Worm (Caenorhabditis elegans) whole organism, early embryonic: Measurements from ENCODE around the gene vhl-1.

Experiments used
- B0310.2 ChIP-seq: sonication (generic microtip); optimal IDR thresholded peaks from 2 replicates; lab custom pipeline; 2016; ENCODE audit warnings: mild to moderate bottlenecking, missing genetic modification characterization, missing compliant biosample characterization
- F13C5.2 ChIP-seq: sonication (generic microtip); optimal IDR thresholded peaks from 2 replicates; lab custom pipeline; 2017; ENCODE audit warnings: mild to moderate bottlenecking, missing genetic modification characterization, inconsistent platforms, missing compliant biosample characterization
- aly-1 ChIP-seq: sonication (generic microtip); optimal IDR thresholded peaks from 2 replicates; lab custom pipeline; 2016; ENCODE audit warnings: missing genetic modification characterization, missing compliant biosample characterization
- ama-1 ChIP-seq: fragments of 150-350 bp; optimal IDR thresholded peaks from 2 replicates; lab custom pipeline; 2014
- ceh-13 ChIP-seq: fragments of 200-800 bp; sonication (Bioruptor generic); optimal IDR thresholded peaks from 2 replicates; lab custom pipeline; 2018; ENCODE audit warnings: mild to moderate bottlenecking, missing genetic modification characterization, missing compliant biosample characterization
- ceh-36 ChIP-seq: sonication (generic microtip); optimal IDR thresholded peaks from 2 replicates; lab custom pipeline; 2016; ENCODE audit warnings: missing genetic modification characterization, inconsistent platforms, missing compliant biosample characterization
- ets-7 ChIP-seq: sonication (generic microtip); optimal IDR thresholded peaks from 2 replicates; lab custom pipeline; 2016; ENCODE audit warnings: missing genotype, missing genetic modification characterization, missing compliant biosample characterization
- flt-1 ChIP-seq: fragments of 200-800 bp; sonication (Bioruptor generic); IDR thresholded peaks from 2 replicates; pipeline ENCODE4 v1.3.6; 2022; ENCODE audit warnings: missing genetic modification characterization, missing compliant biosample characterization
- hmbx-1 ChIP-seq: sonication (generic microtip); optimal IDR thresholded peaks from 2 replicates; lab custom pipeline; 2016; ENCODE audit warnings: mild to moderate bottlenecking, missing genetic modification characterization, missing compliant biosample characterization
- hmg-4 ChIP-seq: fragments of 200-800 bp; sonication (Bioruptor generic); optimal IDR thresholded peaks from 2 replicates; lab custom pipeline; 2018; ENCODE audit warnings: mild to moderate bottlenecking, missing genetic modification characterization, missing compliant biosample characterization
- hnd-1 ChIP-seq: sonication (generic microtip); optimal IDR thresholded peaks from 2 replicates; lab custom pipeline; 2016; ENCODE audit warnings: missing genetic modification characterization, missing compliant biosample characterization
- pes-1 ChIP-seq: fragments of 200-800 bp; sonication (Bioruptor generic); IDR thresholded peaks from 2 replicates; pipeline ENCODE4 v1.3.6; 2022; ENCODE audit warnings: missing genetic modification reagents, missing genetic modification characterization, missing compliant biosample characterization
- scrt-1 ChIP-seq: fragments of 200-800 bp; sonication (Bioruptor generic); IDR thresholded peaks from 2 replicates; pipeline ENCODE4 v1.3.6; 2022; ENCODE audit warnings: missing genetic modification characterization, missing compliant biosample characterization
- sea-1 ChIP-seq: fragments of 200-800 bp; sonication (Bioruptor generic); conservative IDR thresholded peaks from 2 replicates; pipeline ENCODE4 v1.3.6; 2022; ENCODE audit warnings: missing genetic modification characterization, missing compliant biosample characterization
- tbx-11 ChIP-seq: fragments of 200-800 bp; sonication (Bioruptor generic); IDR thresholded peaks from 2 replicates; pipeline ENCODE4 v1.3.6; 2022; ENCODE audit warnings: missing genetic modification characterization, missing compliant biosample characterization
- tbx-37 ChIP-seq: fragments of 200-800 bp; sonication (Bioruptor generic); conservative IDR thresholded peaks from 2 replicates; pipeline ENCODE4 v1.3.6; 2022; ENCODE audit warnings: missing genetic modification reagents, missing genetic modification characterization, missing compliant biosample characterization
- tra-4 ChIP-seq: sonication (generic microtip); optimal IDR thresholded peaks from 2 replicates; lab custom pipeline; 2017; ENCODE audit warnings: missing genetic modification characterization, missing compliant biosample characterization

vhl-1 gene

ce11 chrX:11281148-11281547, 26.0 kb upstream of the vhl-1 start, which contains the start of gene F38B2.6:
Gene F38B2.6 (minus strand): TSS chrX:11281248.
- no peak for TF ChIP-seq pes-1 (GFP tag; lab: Robert Waterston, UW)
- no peak for TF ChIP-seq F13C5.2 (tag; lab: Kevin White, UChicago)
- no peak for TF ChIP-seq scrt-1 (GFP tag; lab: Robert Waterston, UW)
- TF ChIP-seq hmbx-1 (tag; lab: Kevin White, UChicago), result no peak
- no peak for TF ChIP-seq hnd-1 (tag; lab: Kevin White, UChicago)
- no peak for TF ChIP-seq ceh-13 (GFP tag; lab: Kevin White, UChicago)
- TF ChIP-seq ets-7 (tag; lab: Kevin White, UChicago), result no peak
- TF ChIP-seq tbx-37 (GFP tag; lab: Robert Waterston, UW), result no peak
- no peak for TF ChIP-seq tra-4 (tag; lab: Kevin White, UChicago)
- no peak for TF ChIP-seq flt-1 (GFP tag; lab: Robert Waterston, UW)
- TF ChIP-seq ama-1 (lab: Kevin White, UChicago), result no peak
- no peak for TF ChIP-seq B0310.2
- TF ChIP-seq ceh-36, result no peak
- no peak for TF ChIP-seq tbx-11 (GFP tag; lab: Robert Waterston, UW)
- no peak for TF ChIP-seq sea-1 (GFP tag; lab: Robert Waterston, UW)
- no peak for TF ChIP-seq aly-1 (tag; lab: Kevin White, UChicago)

- TF ChIP-seq pes-1 (GFP tag; lab: Robert Waterston, UW) (no peak), tbx-37 (GFP tag; lab: Robert Waterston, UW) (no peak), ceh-13 (GFP tag; lab: Kevin White, UChicago) (no peak), flt-1 (GFP tag; lab: Robert Waterston, UW) (no peak)
Observed at ce11 chrX:11286246-11286645, 20.9 kb upstream of the vhl-1 start, which contains the start of gene F38B2.3. Gene F38B2.3 (minus strand): TSS chrX:11286346.

ce11 chrX:11287617-11288016, 19.5 kb upstream of the vhl-1 start, which contains the start of gene F38B2.4:
Gene F38B2.4 (minus strand): TSS chrX:11287717.
- no peak for TF ChIP-seq tra-4 (tag; lab: Kevin White, UChicago)
- no peak for TF ChIP-seq hmbx-1 (tag; lab: Kevin White, UChicago)
- no peak for TF ChIP-seq F13C5.2 (tag; lab: Kevin White, UChicago)
- TF ChIP-seq ama-1 (lab: Kevin White, UChicago), result no peak
- no peak for TF ChIP-seq aly-1 (tag; lab: Kevin White, UChicago)
- no peak for TF ChIP-seq hmg-4
- no peak for TF ChIP-seq flt-1 (GFP tag; lab: Robert Waterston, UW)
- no peak for TF ChIP-seq hnd-1 (tag; lab: Kevin White, UChicago)
- TF ChIP-seq sea-1 (GFP tag; lab: Robert Waterston, UW), result no peak
- no peak for TF ChIP-seq pes-1 (GFP tag; lab: Robert Waterston, UW)
- TF ChIP-seq tbx-37 (GFP tag; lab: Robert Waterston, UW), result no peak
- no peak for TF ChIP-seq B0310.2

ce11 chrX:11289925-11290324, 17.2 kb upstream of the vhl-1 start:
- TF ChIP-seq pes-1 (GFP tag; lab: Robert Waterston, UW), result no peak
- no peak for TF ChIP-seq aly-1 (tag; lab: Kevin White, UChicago)
- no peak for TF ChIP-seq hmg-4
- TF ChIP-seq sea-1 (GFP tag; lab: Robert Waterston, UW), result no peak
- TF ChIP-seq tra-4 (tag; lab: Kevin White, UChicago), result no peak
- no peak for TF ChIP-seq hmbx-1 (tag; lab: Kevin White, UChicago)
- TF ChIP-seq tbx-11 (GFP tag; lab: Robert Waterston, UW), result no peak
- no peak for TF ChIP-seq ets-7 (tag; lab: Kevin White, UChicago)
- no peak for TF ChIP-seq tbx-37 (GFP tag; lab: Robert Waterston, UW)
- no peak for TF ChIP-seq flt-1 (GFP tag; lab: Robert Waterston, UW)
- TF ChIP-seq B0310.2, result no peak
- no peak for TF ChIP-seq ceh-36
- TF ChIP-seq hnd-1 (tag; lab: Kevin White, UChicago), result no peak

ce11 chrX:11290528-11290927, 16.6 kb upstream of the vhl-1 start:
- TF ChIP-seq B0310.2 (no peak), ceh-36 (no peak), scrt-1 (GFP tag; lab: Robert Waterston, UW) (no peak), tbx-37 (GFP tag; lab: Robert Waterston, UW) (no peak), ama-1 (lab: Kevin White, UChicago) (no peak), F13C5.2 (tag; lab: Kevin White, UChicago) (no peak), ceh-13 (GFP tag; lab: Kevin White, UChicago) (no peak), tbx-11 (GFP tag; lab: Robert Waterston, UW) (no peak), tra-4 (tag; lab: Kevin White, UChicago) (no peak), ets-7 (tag; lab: Kevin White, UChicago) (no peak), pes-1 (GFP tag; lab: Robert Waterston, UW) (no peak), aly-1 (tag; lab: Kevin White, UChicago) (no peak), hnd-1 (tag; lab: Kevin White, UChicago) (no peak), hmg-4 (no peak), flt-1 (GFP tag; lab: Robert Waterston, UW) (no peak), sea-1 (GFP tag; lab: Robert Waterston, UW) (no peak), hmbx-1 (tag; lab: Kevin White, UChicago) (no peak)

ce11 chrX:11296683-11297365, 10.3 kb upstream of the vhl-1 start, which contains the start of gene inx-2:
Gene inx-2 (minus strand): TSS chrX:11296733.
- TF ChIP-seq ceh-13 (GFP tag; lab: Kevin White, UChicago), result no peak
- TF ChIP-seq hmg-4, result peak; percentile 61

- TF ChIP-seq ceh-36 (no peak), sea-1 (GFP tag; lab: Robert Waterston, UW) (no peak), hmbx-1 (tag; lab: Kevin White, UChicago) (no peak), hmg-4 (peak; percentile 82), ceh-13 (GFP tag; lab: Kevin White, UChicago) (no peak), tbx-11 (GFP tag; lab: Robert Waterston, UW) (no peak), pes-1 (GFP tag; lab: Robert Waterston, UW) (no peak), F13C5.2 (tag; lab: Kevin White, UChicago) (peak; percentile 47), tbx-37 (GFP tag; lab: Robert Waterston, UW) (no peak), tra-4 (tag; lab: Kevin White, UChicago) (no peak), ama-1 (lab: Kevin White, UChicago) (no peak), ets-7 (tag; lab: Kevin White, UChicago) (peak; percentile 13)
Observed at ce11 chrX:11299642-11300307, 7.4 kb upstream of the vhl-1 start, which contains the start of the genes snrp-40.1 and F08G12.3. Gene snrp-40.1 (minus strand): TSS chrX:11299784. Gene F08G12.3 (plus strand): TSS chrX:11300257.
